Worm (Caenorhabditis elegans): Measurements from ENCODE around the gene Y111B2A.2.

DNA sequence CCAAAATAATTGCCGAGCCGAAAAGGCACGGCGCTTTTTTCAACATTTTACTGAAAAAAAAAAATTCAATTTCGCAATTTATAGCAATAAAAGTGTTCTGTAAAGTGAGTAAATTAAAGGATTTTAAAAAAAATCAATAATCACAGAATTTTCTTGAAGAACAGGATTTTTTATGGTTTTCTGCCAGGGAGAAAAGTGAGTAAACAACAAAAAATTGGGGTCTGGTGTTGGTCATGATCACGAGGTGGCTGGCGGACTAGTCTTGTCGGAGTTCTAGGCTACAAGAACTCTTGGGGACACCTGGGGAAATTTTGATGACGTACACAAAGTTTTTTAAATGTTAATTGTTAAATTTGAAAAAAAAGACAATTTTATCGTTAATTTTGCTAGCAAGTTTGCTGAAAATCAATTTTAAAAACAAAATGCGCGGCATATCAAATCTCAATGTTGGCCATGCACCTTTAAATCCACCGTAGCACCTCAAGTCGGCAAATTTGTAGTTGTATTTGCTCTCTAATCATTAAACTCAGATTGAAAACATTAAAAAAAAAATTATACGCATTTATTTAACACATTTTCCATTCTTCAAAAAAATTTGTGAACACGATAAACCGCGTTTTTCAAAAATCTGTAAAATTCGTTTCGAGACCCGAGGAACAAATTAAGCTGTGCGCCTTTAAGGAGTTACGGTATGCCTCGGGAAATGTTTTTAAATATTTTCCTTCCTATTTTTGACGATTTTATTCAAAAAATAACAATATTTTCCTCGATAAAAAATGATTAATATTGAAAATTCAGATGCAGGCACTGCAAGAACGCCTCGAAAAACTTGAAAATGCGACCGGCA lies 38.9 kb upstream of the Y111B2A.2 start, which contains the start of the genes scav-3 and Y49E10.21:
- peak; percentile 44 for TF ChIP-seq W03F9.2 (tag; optimal IDR thresholded peaks at IDR 0.05)
- TF ChIP-seq dao-5 (tag; optimal IDR thresholded peaks at IDR 0.05): no peak
- no peak for TF ChIP-seq him-1 (tag; optimal IDR thresholded peaks at IDR 0.05)

All from whole organism, L4/young adult.